Fruit fly (Drosophila melanogaster): ENCODE measurements around the gene CG6788.

dm6 chrX:17887877-17888276, at the start of gene CG6788:
- TF ChIP-seq EcR (GFP tag; optimal IDR thresholded peaks at IDR 0.05) (no peak), CG13204 (GFP tag; optimal IDR thresholded peaks at IDR 0.05) (no peak), CG9948 (tag; optimal IDR thresholded peaks at IDR 0.05) (no peak), fd96Ca (GFP tag; IDR thresholded peaks at IDR 0.05) (no peak), CG8301 (tag; optimal IDR thresholded peaks at IDR 0.05) (no peak), CG4496 (GFP tag; IDR thresholded peaks at IDR 0.05) (no peak), CG34367 (tag; optimal IDR thresholded peaks at IDR 0.05) (no peak), Ets98B (GFP tag; IDR thresholded peaks at IDR 0.05) (no peak), gl (tag; optimal IDR thresholded peaks at IDR 0.05) (no peak), CG32121 (GFP tag; IDR thresholded peaks at IDR 0.05) (no peak), Pif1A (GFP tag; optimal IDR thresholded peaks at IDR 0.05) (no peak), CG8159 (tag; optimal IDR thresholded peaks at IDR 0.05) (no peak), CG10348 (GFP tag; IDR thresholded peaks at IDR 0.05) (no peak), Snoo (tag; optimal IDR thresholded peaks at IDR 0.05) (no peak)

All from whole organism, pupa.